Worm (Caenorhabditis elegans) whole organism, young adult: ENCODE data around the gene D1086.3.

Experiments
- B0035.1 ChIP-seq: sonication (generic microtip); optimal IDR thresholded peaks from 2 replicates; lab custom pipeline; 2016; ENCODE audit warnings: missing genetic modification characterization, mild to moderate bottlenecking, missing compliant biosample characterization, missing genotype, missing genetic modification reagents
- B0336.3 ChIP-seq: fragments of 200-800 bp; sonication (Bioruptor generic); IDR thresholded peaks from 2 replicates; pipeline ENCODE4 v1.3.6; 2022; ENCODE audit warnings: missing genetic modification characterization, missing compliant biosample characterization
- D2030.7 ChIP-seq: fragments of 200-800 bp; sonication (Bioruptor generic); IDR thresholded peaks from 2 replicates; pipeline ENCODE4 v1.3.6; 2022; ENCODE audit warnings: missing genetic modification reagents, missing genetic modification characterization, missing compliant biosample characterization
- F10E7.11 ChIP-seq: sonication (generic microtip); optimal IDR thresholded peaks from 2 replicates; lab custom pipeline; 2017; ENCODE audit warnings: mild to moderate bottlenecking, missing genetic modification characterization, moderate library complexity, missing compliant biosample characterization
- F33H1.4 ChIP-seq: fragments of 200-800 bp; sonication (Bioruptor generic); IDR thresholded peaks from 2 replicates; pipeline ENCODE4 v1.3.6; 2022; ENCODE audit warnings: missing genetic modification reagents, missing genetic modification characterization, missing compliant biosample characterization
- F49E8.2 ChIP-seq: sonication (generic microtip); optimal IDR thresholded peaks from 3 replicates; lab custom pipeline; 2017; ENCODE audit warnings: missing genetic modification characterization, mild to moderate bottlenecking, missing compliant biosample characterization, antibody characterized with exemption, moderate library complexity; ENCODE audit not compliant: insufficient read depth
- K12H6.12 ChIP-seq: fragments of 200-800 bp; sonication (Bioruptor generic); optimal IDR thresholded peaks from 2 replicates; lab custom pipeline; 2018; ENCODE audit warnings: mild to moderate bottlenecking, missing genetic modification characterization, missing compliant biosample characterization
- Y53G8AR.9 ChIP-seq: fragments of 200-800 bp; sonication (Bioruptor generic); conservative IDR thresholded peaks from 2 replicates; pipeline ENCODE4 v1.3.6; 2022; ENCODE audit warnings: missing genetic modification reagents, missing genetic modification characterization, missing compliant biosample characterization
- Y56A3A.18 ChIP-seq: fragments of 200-800 bp; sonication (Bioruptor generic); IDR thresholded peaks from 2 replicates; pipeline ENCODE4 v1.3.6; 2022; ENCODE audit warnings: missing genetic modification reagents, missing genetic modification characterization, missing compliant biosample characterization
- ama-1 ChIP-seq, 3 experiments: fragments of 150-350 bp in 1 of 3; sonication (generic microtip) in 2 of 3; optimal IDR thresholded peaks; 2 replicates each; lab custom pipeline; 2014 to 2018; ENCODE audit warnings: missing biosample characterization in 2 of 3, missing genetic modification characterization in 2 of 3, missing genetic modification reagents in 2 of 3
- aptf-3 ChIP-seq: fragments of 200-800 bp; sonication (Bioruptor generic); IDR thresholded peaks from 2 replicates; pipeline ENCODE4 v1.3.6; 2022; ENCODE audit warnings: missing genetic modification characterization, missing compliant biosample characterization
- atf-7 ChIP-seq: sonication (generic microtip); optimal IDR thresholded peaks from 2 replicates; lab custom pipeline; 2017; ENCODE audit warnings: mild to moderate bottlenecking, missing genetic modification characterization, missing compliant biosample characterization
- attf-3 ChIP-seq: fragments of 200-800 bp; sonication (Bioruptor generic); conservative IDR thresholded peaks from 2 replicates; pipeline ENCODE4 v1.3.6; 2022; ENCODE audit warnings: missing genetic modification reagents, missing genetic modification characterization, missing compliant biosample characterization
- attf-5 ChIP-seq: fragments of 200-800 bp; sonication (Bioruptor generic); optimal IDR thresholded peaks from 2 replicates; lab custom pipeline; 2018; ENCODE audit warnings: mild to moderate bottlenecking, missing genetic modification characterization, missing compliant biosample characterization
- attf-6 ChIP-seq: fragments of 200-800 bp; sonication (Bioruptor generic); IDR thresholded peaks from 2 replicates; pipeline ENCODE4 v1.3.6; 2022; ENCODE audit warnings: missing genetic modification reagents, missing genetic modification characterization, missing compliant biosample characterization
- bed-1 ChIP-seq: fragments of 200-800 bp; sonication (Bioruptor generic); IDR thresholded peaks from 2 replicates; pipeline ENCODE4 v1.3.6; 2022; ENCODE audit warnings: missing genetic modification reagents, missing genetic modification characterization, missing compliant biosample characterization
- bed-2 ChIP-seq: fragments of 200-800 bp; sonication (Bioruptor generic); IDR thresholded peaks from 2 replicates; pipeline ENCODE4 v1.3.6; 2022; ENCODE audit warnings: missing genetic modification reagents, missing genetic modification characterization, missing compliant biosample characterization
- ceh-91 ChIP-seq: fragments of 200-800 bp; sonication (Bioruptor generic); IDR thresholded peaks from 2 replicates; pipeline ENCODE4 v1.3.6; 2022; ENCODE audit warnings: missing genetic modification reagents, missing genetic modification characterization, missing compliant biosample characterization
- dpff-1 ChIP-seq: sonication (generic microtip); optimal IDR thresholded peaks from 2 replicates; lab custom pipeline; 2017; ENCODE audit warnings: mild to moderate bottlenecking, missing genetic modification characterization, missing compliant biosample characterization
- efl-1 ChIP-seq: fragments of 150-350 bp; optimal IDR thresholded peaks from 2 replicates; lab custom pipeline; 2014; ENCODE audit warnings: missing biosample characterization, missing genetic modification reagents, missing genetic modification characterization
- him-1 ChIP-seq: sonication (generic microtip); optimal IDR thresholded peaks from 2 replicates; lab custom pipeline; 2016; ENCODE audit warnings: missing genotype, missing genetic modification reagents, missing genetic modification characterization, missing compliant biosample characterization
- hlh-26 ChIP-seq: fragments of 200-800 bp; sonication (Bioruptor generic); conservative IDR thresholded peaks from 2 replicates; pipeline ENCODE4 v1.3.6; 2022; ENCODE audit warnings: missing genetic modification reagents, missing genetic modification characterization, missing compliant biosample characterization
- hmg-1.2 ChIP-seq: fragments of 200-800 bp; sonication (Bioruptor generic); IDR thresholded peaks from 2 replicates; pipeline ENCODE4 v1.3.6; 2022; ENCODE audit warnings: missing genetic modification reagents, missing genetic modification characterization, missing compliant biosample characterization
- hsf-1 ChIP-seq: fragments of 200-800 bp; sonication (Bioruptor generic); IDR thresholded peaks from 2 replicates; pipeline ENCODE4 v1.3.6; 2022; ENCODE audit warnings: missing genetic modification reagents, missing genetic modification characterization, missing compliant biosample characterization
- lag-1 ChIP-seq: fragments of 200-800 bp; sonication (Bioruptor generic); IDR thresholded peaks from 2 replicates; pipeline ENCODE4 v1.3.6; 2022; ENCODE audit warnings: missing genetic modification reagents, missing genetic modification characterization, missing compliant biosample characterization
- lin-35 ChIP-seq, 3 experiments: fragments of 150-350 bp in 2 of 3; sonication (generic microtip) in 1 of 3; optimal IDR thresholded peaks; 2 replicates each; lab custom pipeline; 2014 to 2018; ENCODE audit warnings: missing biosample characterization in 3 of 3, missing genetic modification characterization in 3 of 3, missing genetic modification reagents in 3 of 3
- lin-54 ChIP-seq: fragments of 200-800 bp; sonication (Bioruptor generic); optimal IDR thresholded peaks from 2 replicates; lab custom pipeline; 2018; ENCODE audit warnings: mild to moderate bottlenecking, missing genetic modification characterization, missing compliant biosample characterization
- lsl-1 ChIP-seq: fragments of 200-800 bp; sonication (Bioruptor generic); optimal IDR thresholded peaks from 2 replicates; lab custom pipeline; 2018; ENCODE audit warnings: mild to moderate bottlenecking, missing genetic modification characterization, moderate library complexity, missing compliant biosample characterization
- madf-10 ChIP-seq: sonication (generic microtip); optimal IDR thresholded peaks from 2 replicates; lab custom pipeline; 2016; ENCODE audit warnings: mild to moderate bottlenecking, missing genetic modification characterization, missing compliant biosample characterization
- madf-6 ChIP-seq: fragments of 200-800 bp; sonication (Bioruptor generic); IDR thresholded peaks from 2 replicates; pipeline ENCODE4 v1.3.6; 2022; ENCODE audit warnings: missing genetic modification reagents, missing genetic modification characterization, missing compliant biosample characterization
- madf-8 ChIP-seq: fragments of 200-800 bp; sonication (Bioruptor generic); conservative IDR thresholded peaks from 2 replicates; pipeline ENCODE4 v1.3.6; 2022; ENCODE audit warnings: missing genetic modification reagents, missing genetic modification characterization, missing compliant biosample characterization
- mel-28 ChIP-seq: sonication (generic microtip); optimal IDR thresholded peaks from 2 replicates; lab custom pipeline; 2016; ENCODE audit warnings: borderline replicate concordance, mild to moderate bottlenecking, missing genetic modification characterization, missing compliant biosample characterization
- mes-4 ChIP-seq: sonication (generic microtip); optimal IDR thresholded peaks from 2 replicates; lab custom pipeline; 2016; ENCODE audit warnings: missing genotype, missing genetic modification characterization, missing compliant biosample characterization
- nhr-27 ChIP-seq: fragments of 200-800 bp; sonication (Bioruptor generic); optimal IDR thresholded peaks from 2 replicates; lab custom pipeline; 2018; ENCODE audit warnings: mild to moderate bottlenecking, missing genetic modification characterization, moderate library complexity, missing compliant biosample characterization
- nhr-90 ChIP-seq: sonication (generic microtip); optimal IDR thresholded peaks from 2 replicates; lab custom pipeline; 2016; ENCODE audit warnings: missing genotype, mild to moderate bottlenecking, missing genetic modification characterization, missing compliant biosample characterization
- pbrm-1 ChIP-seq: fragments of 200-800 bp; sonication (Bioruptor generic); IDR thresholded peaks from 2 replicates; pipeline ENCODE4 v1.3.6; 2022; ENCODE audit warnings: missing genetic modification reagents, missing genetic modification characterization, missing compliant biosample characterization
- rcor-1 ChIP-seq: fragments of 200-800 bp; sonication (Bioruptor generic); IDR thresholded peaks from 2 replicates; pipeline ENCODE4 v1.3.6; 2022; ENCODE audit warnings: missing genetic modification reagents, missing genetic modification characterization, missing compliant biosample characterization
- rec-8 ChIP-seq, 2 experiments: sonication (generic microtip); optimal IDR thresholded peaks; 2 replicates each; lab custom pipeline; 2016; ENCODE audit warnings: mild to moderate bottlenecking in 2 of 2, missing genetic modification characterization in 2 of 2, missing genetic modification reagents in 2 of 2, missing genotype in 2 of 2, missing biosample characterization in 1 of 2, missing compliant biosample characterization in 1 of 2, moderate library complexity in 1 of 2
- repo-1 ChIP-seq: sonication (generic microtip); optimal IDR thresholded peaks from 2 replicates; lab custom pipeline; 2017; ENCODE audit warnings: mild to moderate bottlenecking, missing genetic modification characterization, missing compliant biosample characterization
- snpc-1.1 ChIP-seq: sonication (generic microtip); optimal IDR thresholded peaks from 2 replicates; lab custom pipeline; 2017; ENCODE audit warnings: missing genetic modification characterization, mild to moderate bottlenecking, missing compliant biosample characterization, antibody characterized with exemption, moderate library complexity, missing genotype, missing genetic modification reagents; ENCODE audit not compliant: insufficient read depth
- snpc-3.4 ChIP-seq: sonication (generic microtip); optimal IDR thresholded peaks from 2 replicates; lab custom pipeline; 2017; ENCODE audit warnings: missing genetic modification characterization, mild to moderate bottlenecking, missing compliant biosample characterization, antibody characterized with exemption, moderate library complexity, missing genotype, missing genetic modification reagents
- sptf-2 ChIP-seq: fragments of 200-800 bp; sonication (Bioruptor generic); optimal IDR thresholded peaks from 2 replicates; lab custom pipeline; 2018; ENCODE audit warnings: mild to moderate bottlenecking, missing genetic modification characterization, missing compliant biosample characterization
- tbp1 ChIP-seq: fragments of 200-800 bp; sonication (Bioruptor generic); optimal IDR thresholded peaks from 2 replicates; lab custom pipeline; 2018; ENCODE audit warnings: mild to moderate bottlenecking, missing genetic modification characterization, missing compliant biosample characterization
- tbx-9 ChIP-seq: sonication (generic microtip); optimal IDR thresholded peaks from 2 replicates; lab custom pipeline; 2016; ENCODE audit warnings: borderline replicate concordance, missing genetic modification characterization, inconsistent platforms, missing compliant biosample characterization
- tlf-1 ChIP-seq: fragments of 200-800 bp; sonication (Bioruptor generic); optimal IDR thresholded peaks from 2 replicates; lab custom pipeline; 2018; ENCODE audit warnings: mild to moderate bottlenecking, missing genetic modification characterization, missing compliant biosample characterization
- unc-130 ChIP-seq: sonication (generic microtip); optimal IDR thresholded peaks from 2 replicates; lab custom pipeline; 2016; ENCODE audit warnings: missing genetic modification reagents, missing genetic modification characterization, missing compliant biosample characterization
- xnd-1 ChIP-seq: sonication (generic microtip); optimal IDR thresholded peaks from 2 replicates; lab custom pipeline; 2016; ENCODE audit warnings: missing genotype, missing genetic modification reagents, missing genetic modification characterization, missing compliant biosample characterization
- ztf-3 ChIP-seq: fragments of 200-800 bp; sonication (Bioruptor generic); optimal IDR thresholded peaks from 2 replicates; lab custom pipeline; 2018; ENCODE audit warnings: mild to moderate bottlenecking, missing genetic modification characterization, missing compliant biosample characterization

The D1086.3 gene

ce11 chrV:14092403-14092802 lies at the start of gene D1086.3:
TSS of gene D1086.3 (plus strand) at chrV:14092792.
- no peak for TF ChIP-seq madf-10 (tag; lab: Kevin White, UChicago)
- peak; percentile 62 for TF ChIP-seq rcor-1 (GFP tag; lab: Robert Waterston, UW)
- peak; percentile 59 for TF ChIP-seq unc-130 (GFP tag; lab: Kevin White, UChicago)
- TF ChIP-seq him-1 = peak; percentile 97
- TF ChIP-seq bed-2 (GFP tag; lab: Robert Waterston, UW) = no peak
- peak; percentile 63 for TF ChIP-seq lin-54 (GFP tag; lab: Kevin White, UChicago)
- TF ChIP-seq B0035.1 (tag; lab: Kevin White, UChicago) = no peak
- peak; percentile 97 for TF ChIP-seq hmg-1.2
- TF ChIP-seq tlf-1 = no peak
- peak; percentile 88 for TF ChIP-seq madf-6
- TF ChIP-seq F33H1.4 (GFP tag; lab: Robert Waterston, UW) = peak; percentile 69
- no peak for TF ChIP-seq mes-4 (tag; lab: Kevin White, UChicago)
- no peak for TF ChIP-seq F10E7.11 (tag; lab: Kevin White, UChicago)
- peak; percentile 16 to 38 for TF ChIP-seq rec-8 (tag; optimal IDR thresholded peaks at IDR 0.05; lab: Kevin White, UChicago)
- peak; percentile 73 for TF ChIP-seq B0336.3 (GFP tag; lab: Robert Waterston, UW)
- no peak for TF ChIP-seq ztf-3 (GFP tag; lab: Kevin White, UChicago)
- peak; percentile 73 for TF ChIP-seq ama-1 (optimal IDR thresholded peaks at IDR 0.05; lab: Kevin White, UChicago)
- no peak for TF ChIP-seq ama-1 (GFP tag; optimal IDR thresholded peaks at IDR 0.05; lab: Kevin White, UChicago)
- TF ChIP-seq dpff-1 (tag; lab: Kevin White, UChicago) = no peak
- peak; percentile 32; the same call in 1 of the 2 replicates for TF ChIP-seq attf-3
- TF ChIP-seq tbx-9 (tag; lab: Kevin White, UChicago) = no peak
- peak; percentile 46 for TF ChIP-seq atf-7 (tag; lab: Kevin White, UChicago)
- TF ChIP-seq K12H6.12 = peak; percentile 15
- TF ChIP-seq nhr-90 (tag; lab: Kevin White, UChicago) = no peak
- no peak for TF ChIP-seq aptf-3
- TF ChIP-seq xnd-1 (tag; lab: Kevin White, UChicago) = peak; percentile 49
- no peak for TF ChIP-seq nhr-27 (tag; lab: Kevin White, UChicago)
- peak; percentile 84 for TF ChIP-seq D2030.7 (GFP tag; lab: Robert Waterston, UW)
- TF ChIP-seq efl-1 (GFP tag; lab: Kevin White, UChicago) = peak; percentile 21
- no peak for TF ChIP-seq sptf-2 (GFP tag; lab: Kevin White, UChicago)
- TF ChIP-seq lag-1 (GFP tag; lab: Robert Waterston, UW) = no peak
- peak; percentile 99 for TF ChIP-seq snpc-1.1
- peak; percentile 80 for TF ChIP-seq tbp1 (GFP tag; lab: Kevin White, UChicago)
- no peak for TF ChIP-seq attf-5 (GFP tag; lab: Kevin White, UChicago)
- TF ChIP-seq ceh-91 (GFP tag; lab: Robert Waterston, UW) = no peak
- peak; percentile 98 for TF ChIP-seq snpc-3.4 (tag; lab: Kevin White, UChicago)
- TF ChIP-seq mel-28 (tag; lab: Kevin White, UChicago) = no peak
- peak; percentile 52 for TF ChIP-seq repo-1
- TF ChIP-seq F49E8.2 = peak; percentile 76
- TF ChIP-seq pbrm-1 = peak; percentile 95
- peak; percentile 73 for TF ChIP-seq lsl-1
- TF ChIP-seq Y53G8AR.9 = 0 out of 2 replicates have a peak, but pooled peaks have one; percentile 69
- TF ChIP-seq lin-35 (GFP tag; optimal IDR thresholded peaks at IDR 0.05; lab: Kevin White, UChicago) = no peak
- TF ChIP-seq hlh-26 = no peak
- no peak for TF ChIP-seq Y56A3A.18
- TF ChIP-seq madf-8 (GFP tag; lab: Robert Waterston, UW) = peak; percentile 75
- TF ChIP-seq hsf-1 (GFP tag; lab: Robert Waterston, UW) = no peak
- TF ChIP-seq attf-6 (GFP tag; lab: Robert Waterston, UW) = peak; percentile 93
- TF ChIP-seq bed-1 (GFP tag; lab: Robert Waterston, UW) = no peak
